Worm (Caenorhabditis elegans): ENCODE data around the gene F36H9.4.

Gene F36H9.4

DNA sequence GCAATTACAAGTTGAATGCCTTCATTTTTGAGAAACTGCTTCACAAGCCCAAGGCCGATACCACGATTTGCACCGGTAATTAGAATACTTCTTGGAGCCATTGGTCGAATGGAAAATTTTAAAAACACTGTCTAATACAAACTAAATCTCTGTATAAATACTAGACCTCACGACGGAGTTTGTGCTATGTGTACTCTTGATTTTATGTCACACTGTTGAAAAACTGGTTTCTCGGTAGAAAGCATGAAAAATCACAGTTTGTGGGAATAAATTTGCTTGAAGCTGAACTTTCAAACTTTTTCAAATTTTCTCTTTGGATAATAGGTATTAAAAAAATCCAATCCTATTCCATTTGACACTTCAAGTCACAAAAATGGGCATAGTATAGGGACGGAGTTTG lies 23.4 kb downstream of the F36H9.4 start, which contains the start of gene ZK697.14:
TSS of gene ZK697.14 (minus strand) at position 101 of the 400 bp plus-strand sequence.
- TF ChIP-seq Y55F3AM.14 (GFP tag; optimal IDR thresholded peaks at IDR 0.05) (no peak), ama-1 (optimal IDR thresholded peaks at IDR 0.05) (no peak), mbf-1 (tag; optimal IDR thresholded peaks at IDR 0.05) (no peak), crh-2 (tag; optimal IDR thresholded peaks at IDR 0.05) (no peak), ceh-16 (tag; optimal IDR thresholded peaks at IDR 0.05) (no peak), nhr-21 (tag; optimal IDR thresholded peaks at IDR 0.05) (no peak), gmeb-1 (tag; optimal IDR thresholded peaks at IDR 0.05) (no peak), nhr-23 (tag; optimal IDR thresholded peaks at IDR 0.05) (no peak), nhr-25 (tag; optimal IDR thresholded peaks at IDR 0.05) (no peak), sem-4 (tag; optimal IDR thresholded peaks at IDR 0.05) (no peak), nhr-10 (tag; optimal IDR thresholded peaks at IDR 0.05) (no peak), fos-1 (tag; optimal IDR thresholded peaks at IDR 0.05) (no peak), mdl-1 (tag; optimal IDR thresholded peaks at IDR 0.05) (no peak), nhr-11 (tag; optimal IDR thresholded peaks at IDR 0.05) (no peak), alr-1 (tag; optimal IDR thresholded peaks at IDR 0.05) (no peak), elt-1 (tag; optimal IDR thresholded peaks at IDR 0.05) (no peak), sma-9 (GFP tag; optimal IDR thresholded peaks at IDR 0.05) (no peak), sma-9 (tag; optimal IDR thresholded peaks at IDR 0.05) (no peak)

- TF ChIP-seq nhr-23 (tag; optimal IDR thresholded peaks at IDR 0.05): no peak
- TF ChIP-seq lin-11 (tag; optimal IDR thresholded peaks at IDR 0.05): no peak
- no peak for TF ChIP-seq ztf-1 (GFP tag; conservative IDR thresholded peaks at IDR 0.05)
- no peak for TF ChIP-seq elt-1 (tag; optimal IDR thresholded peaks at IDR 0.05)
- no peak for TF ChIP-seq ceh-82 (tag; optimal IDR thresholded peaks at IDR 0.05)
- no peak for TF ChIP-seq sma-9 (GFP tag; optimal IDR thresholded peaks at IDR 0.05)
- TF ChIP-seq sma-9 (tag; optimal IDR thresholded peaks at IDR 0.05): no peak
- no peak for TF ChIP-seq ztf-4 (tag; optimal IDR thresholded peaks at IDR 0.05)
- no peak for TF ChIP-seq nhr-21 (tag; optimal IDR thresholded peaks at IDR 0.05)
- TF ChIP-seq nhr-77 (tag; optimal IDR thresholded peaks at IDR 0.05): no peak
- TF ChIP-seq nhr-237 (tag; optimal IDR thresholded peaks at IDR 0.05): no peak
- TF ChIP-seq snpc-4 (tag; optimal IDR thresholded peaks at IDR 0.05): no peak
- TF ChIP-seq peb-1 (tag; optimal IDR thresholded peaks at IDR 0.05): no peak
- TF ChIP-seq nhr-10 (tag; optimal IDR thresholded peaks at IDR 0.05): no peak
- no peak for TF ChIP-seq gmeb-1 (tag; optimal IDR thresholded peaks at IDR 0.05)
- no peak for TF ChIP-seq Y55F3AM.14 (GFP tag; optimal IDR thresholded peaks at IDR 0.05)
Observed at ce11 chrV:1752496-1752895, 26.5 kb downstream of the F36H9.4 start, which contains the start of gene ZK697.1. TSS of gene ZK697.1 (plus strand) at chrV:1752796.

- TF ChIP-seq aly-2 (tag; optimal IDR thresholded peaks at IDR 0.05): no peak
- no peak for TF ChIP-seq nhr-77 (tag; optimal IDR thresholded peaks at IDR 0.05)
- no peak for TF ChIP-seq sma-9 (GFP tag; optimal IDR thresholded peaks at IDR 0.05)
- no peak for TF ChIP-seq sma-9 (tag; optimal IDR thresholded peaks at IDR 0.05)
- no peak for TF ChIP-seq ztf-4 (tag; optimal IDR thresholded peaks at IDR 0.05)
- TF ChIP-seq blmp-1 (tag; optimal IDR thresholded peaks at IDR 0.05; ENCODE audit: insufficient read depth): no peak
- no peak for TF ChIP-seq alr-1 (tag; optimal IDR thresholded peaks at IDR 0.05)
- TF ChIP-seq Y55F3AM.14 (GFP tag; optimal IDR thresholded peaks at IDR 0.05): no peak
- no peak for TF ChIP-seq nhr-6 (tag; optimal IDR thresholded peaks at IDR 0.05)
- TF ChIP-seq peb-1 (tag; optimal IDR thresholded peaks at IDR 0.05): no peak
- no peak for TF ChIP-seq ceh-16 (tag; optimal IDR thresholded peaks at IDR 0.05)
Observed at ce11 chrV:1751449-1751848, 27.6 kb downstream of the F36H9.4 start, which contains the start of gene srh-199. TSS of gene srh-199 (minus strand) at chrV:1751549.

ce11 chrV:1749053-1749452 lies 30.0 kb downstream of the F36H9.4 start, which contains the start of gene ZK697.8:
TSS of gene ZK697.8 (minus strand) at chrV:1749153.
- TF ChIP-seq lsy-2 (tag; optimal IDR thresholded peaks at IDR 0.05) (no peak), unc-39 (tag; optimal IDR thresholded peaks at IDR 0.05) (no peak), nhr-25 (tag; optimal IDR thresholded peaks at IDR 0.05) (no peak), unc-62 (GFP tag; optimal IDR thresholded peaks at IDR 0.05) (no peak), ztf-11 (tag; optimal IDR thresholded peaks at IDR 0.05) (no peak), egl-27 (tag; optimal IDR thresholded peaks at IDR 0.05) (no peak), mdl-1 (tag; optimal IDR thresholded peaks at IDR 0.05) (no peak), sem-4 (tag; optimal IDR thresholded peaks at IDR 0.05) (no peak), sma-3 (GFP tag; optimal IDR thresholded peaks at IDR 0.05) (no peak), nhr-6 (tag; optimal IDR thresholded peaks at IDR 0.05) (no peak), ceh-16 (tag; optimal IDR thresholded peaks at IDR 0.05) (no peak)

All from whole organism, L2 larva.